Worm (Caenorhabditis elegans) whole organism, midembryonic: ENCODE measurements around the gene tric-1B.1.

Source experiments
- cog-1 ChIP-seq: sonication (generic microtip); optimal IDR thresholded peaks from 2 replicates; lab custom pipeline; 2016; ENCODE audit warnings: missing genetic modification characterization, missing compliant biosample characterization
- flt-1 ChIP-seq: fragments of 200-800 bp; sonication (Bioruptor generic); IDR thresholded peaks from 2 replicates; pipeline ENCODE4 v1.3.6; 2022; ENCODE audit warnings: missing genetic modification characterization, missing compliant biosample characterization
- klf-2 ChIP-seq: fragments of 200-800 bp; sonication (Bioruptor generic); conservative IDR thresholded peaks from 2 replicates; pipeline ENCODE4 v1.3.6; 2022; ENCODE audit warnings: missing genetic modification reagents, missing genetic modification characterization, missing compliant biosample characterization
- med-1 ChIP-seq: sonication (generic microtip); optimal IDR thresholded peaks from 2 replicates; lab custom pipeline; 2017; ENCODE audit warnings: missing genetic modification characterization, mild to moderate bottlenecking, missing compliant biosample characterization, antibody characterized with exemption, missing genetic modification reagents; ENCODE audit not compliant: insufficient read depth
- ref-1 ChIP-seq: fragments of 200-800 bp; sonication (Bioruptor generic); conservative IDR thresholded peaks from 2 replicates; pipeline ENCODE4 v1.3.6; 2022; ENCODE audit warnings: missing genetic modification reagents, missing genetic modification characterization, missing compliant biosample characterization
- tab-1 ChIP-seq: fragments of 200-800 bp; sonication (Bioruptor generic); IDR thresholded peaks from 2 replicates; pipeline ENCODE4 v1.3.6; 2022; ENCODE audit warnings: missing genetic modification characterization, missing compliant biosample characterization
- ztf-23 ChIP-seq: fragments of 200-800 bp; sonication (Bioruptor generic); IDR thresholded peaks from 2 replicates; pipeline ENCODE4 v1.3.6; 2022; ENCODE audit warnings: missing genetic modification reagents, missing genetic modification characterization, missing compliant biosample characterization
- ztf-29 ChIP-seq: fragments of 200-800 bp; sonication (Bioruptor generic); IDR thresholded peaks from 2 replicates; pipeline ENCODE4 v1.3.6; 2022; ENCODE audit warnings: missing genetic modification reagents, missing genetic modification characterization, missing compliant biosample characterization

- TF ChIP-seq ztf-29 (GFP tag; lab: Robert Waterston, UW) (no peak), flt-1 (GFP tag; lab: Robert Waterston, UW) (no peak), cog-1 (tag; lab: Kevin White, UChicago) (no peak), med-1 (GFP tag; lab: Kevin White, UChicago) (no peak), ref-1 (GFP tag; lab: Robert Waterston, UW) (no peak), klf-2 (GFP tag; lab: Robert Waterston, UW) (no peak), ztf-23 (GFP tag; lab: Robert Waterston, UW) (no peak), tab-1 (GFP tag; lab: Robert Waterston, UW) (no peak)
Measured at ce11 chrII:12266145-12266544, at the start of gene tric-1B.1.
